Fruit fly (Drosophila melanogaster) whole organism, prepupa: ENCODE results near the gene CG33688.
A peak's percentile ranks its signal among the peaks of the same experiment; 100 is the strongest.

Experiments used
- Blimp-1 ChIP-seq: fragments of 200-800 bp; sonication (Bioruptor generic); optimal IDR thresholded peaks from 3 replicates; lab custom pipeline; 2017; ENCODE audit warnings: missing biosample characterization, missing genetic modification characterization, mild to moderate bottlenecking, moderate library complexity, missing genetic modification reagents
- CG10631 ChIP-seq: fragments of 200-800 bp; sonication (Bioruptor generic); optimal IDR thresholded peaks from 2 replicates; lab custom pipeline; 2016; ENCODE audit warnings: missing biosample characterization, missing genetic modification characterization
- CG10669 ChIP-seq: fragments of 200-800 bp; sonication (Bioruptor generic); optimal IDR thresholded peaks from 3 replicates; lab custom pipeline; 2018; ENCODE audit warnings: missing biosample characterization, mild to moderate bottlenecking, missing genetic modification characterization, moderate library complexity
- CG11294 ChIP-seq: fragments of 200-800 bp; sonication (Bioruptor generic); IDR thresholded peaks from 2 replicates; pipeline ENCODE4 v1.3.6; 2022; ENCODE audit warnings: missing biosample characterization, missing genetic modification characterization
- CG11902 ChIP-seq: fragments of 200-800 bp; sonication (Bioruptor generic); optimal IDR thresholded peaks from 3 replicates; lab custom pipeline; 2016; ENCODE audit warnings: missing biosample characterization, missing genetic modification characterization
- CG15336 ChIP-seq: fragments of 200-800 bp; sonication (Bioruptor generic); IDR thresholded peaks from 2 replicates; pipeline ENCODE4 v1.3.6; 2022; ENCODE audit warnings: missing biosample characterization, missing genetic modification characterization
- CG1621 ChIP-seq: fragments of 200-800 bp; sonication (Bioruptor generic); optimal IDR thresholded peaks from 3 replicates; lab custom pipeline; 2018; ENCODE audit warnings: missing biosample characterization, mild to moderate bottlenecking, missing genetic modification characterization
- CG16779 ChIP-seq: fragments of 200-800 bp; sonication (Bioruptor generic); optimal IDR thresholded peaks from 3 replicates; lab custom pipeline; 2017; ENCODE audit warnings: missing biosample characterization, mild to moderate bottlenecking, missing genetic modification characterization
- CG3032 ChIP-seq: fragments of 200-800 bp; optimal IDR thresholded peaks from 2 replicates; lab custom pipeline; 2019; ENCODE audit warnings: missing biosample characterization, mild to moderate bottlenecking, missing genetic modification characterization, moderate library complexity
- CG31627 ChIP-seq: fragments of 200-800 bp; sonication (Bioruptor generic); optimal IDR thresholded peaks from 3 replicates; lab custom pipeline; 2016; ENCODE audit warnings: missing biosample characterization, missing genetic modification characterization
- CG32006 ChIP-seq: fragments of 200-800 bp; sonication (Bioruptor generic); optimal IDR thresholded peaks from 3 replicates; lab custom pipeline; 2017; ENCODE audit warnings: missing biosample characterization, mild to moderate bottlenecking, missing genetic modification characterization
- CG34406 ChIP-seq: fragments of 200-800 bp; sonication (Bioruptor generic); optimal IDR thresholded peaks from 3 replicates; lab custom pipeline; 2016; ENCODE audit warnings: missing biosample characterization, missing genetic modification characterization
- CG3919 ChIP-seq: fragments of 200-800 bp; sonication (Bioruptor generic); optimal IDR thresholded peaks from 3 replicates; lab custom pipeline; 2016; ENCODE audit warnings: missing biosample characterization, missing genetic modification characterization
- CG4318 ChIP-seq: fragments of 200-800 bp; sonication (Bioruptor generic); optimal IDR thresholded peaks from 3 replicates; lab custom pipeline; 2017; ENCODE audit warnings: missing biosample characterization, mild to moderate bottlenecking, missing genetic modification characterization
- CG6163 ChIP-seq: fragments of 200-800 bp; sonication (Bioruptor generic); IDR thresholded peaks from 3 replicates; pipeline ENCODE4 v1.3.6; 2022; ENCODE audit warnings: missing biosample characterization, missing genetic modification characterization
- CG6808 ChIP-seq: fragments of 200-800 bp; sonication (Bioruptor generic); optimal IDR thresholded peaks from 3 replicates; lab custom pipeline; 2017; ENCODE audit warnings: missing biosample characterization, missing genetic modification characterization, mild to moderate bottlenecking, moderate library complexity, missing genetic modification reagents
- CG6854 ChIP-seq: fragments of 200-800 bp; sonication (Bioruptor generic); optimal IDR thresholded peaks from 2 replicates; lab custom pipeline; 2017; ENCODE audit warnings: missing biosample characterization, mild to moderate bottlenecking, missing genetic modification characterization
- CG7368 ChIP-seq: fragments of 200-800 bp; sonication (Bioruptor generic); optimal IDR thresholded peaks from 3 replicates; lab custom pipeline; 2016; ENCODE audit warnings: missing biosample characterization, missing genetic modification characterization
- CG8119 ChIP-seq: fragments of 200-800 bp; sonication (Bioruptor generic); IDR thresholded peaks from 3 replicates; pipeline ENCODE4 v1.3.6; 2022; ENCODE audit warnings: missing biosample characterization, missing genetic modification characterization
- CG9139 ChIP-seq: fragments of 200-800 bp; sonication (Bioruptor generic); optimal IDR thresholded peaks from 3 replicates; lab custom pipeline; 2017; ENCODE audit warnings: missing biosample characterization, mild to moderate bottlenecking, missing genetic modification characterization
- Eip75B ChIP-seq: fragments of 200-800 bp; sonication (Bioruptor generic); optimal IDR thresholded peaks from 3 replicates; lab custom pipeline; 2016; ENCODE audit warnings: missing biosample characterization, missing genetic modification characterization
- Eip78C ChIP-seq: fragments of 200-800 bp; sonication (Bioruptor generic); peaks from one replicate; lab custom pipeline; 2016; ENCODE audit warnings: missing biosample characterization, missing genetic modification characterization
- Eip93F ChIP-seq: fragments of 200-800 bp; sonication (Bioruptor generic); optimal IDR thresholded peaks from 2 replicates; lab custom pipeline; 2016; ENCODE audit warnings: missing biosample characterization, mild to moderate bottlenecking, missing genetic modification characterization
- Ets21C ChIP-seq: fragments of 200-800 bp; sonication (Bioruptor generic); optimal IDR thresholded peaks from 3 replicates; lab custom pipeline; 2016; ENCODE audit warnings: missing biosample characterization, missing genetic modification characterization
- Hr38 ChIP-seq: sonication (Bioruptor generic); optimal IDR thresholded peaks from 2 replicates; lab custom pipeline; 2016; ENCODE audit warnings: missing biosample characterization, missing genetic modification characterization
- Hr39 ChIP-seq: fragments of 200-800 bp; sonication (Bioruptor generic); optimal IDR thresholded peaks from 2 replicates; lab custom pipeline; 2016; ENCODE audit warnings: missing biosample characterization, missing genetic modification characterization
- Hr4 ChIP-seq: fragments of 200-800 bp; sonication (Bioruptor generic); optimal IDR thresholded peaks from 3 replicates; lab custom pipeline; 2016; ENCODE audit warnings: missing biosample characterization, missing genetic modification characterization
- Met ChIP-seq: fragments of 200-800 bp; sonication (Bioruptor generic); optimal IDR thresholded peaks from 3 replicates; lab custom pipeline; 2016; ENCODE audit warnings: missing biosample characterization, missing genetic modification characterization
- OdsH ChIP-seq: fragments of 200-800 bp; sonication (Bioruptor generic); optimal IDR thresholded peaks from 3 replicates; lab custom pipeline; 2016; ENCODE audit warnings: missing biosample characterization, missing genetic modification characterization
- Smox ChIP-seq: fragments of 200-800 bp; sonication (Bioruptor generic); optimal IDR thresholded peaks from 3 replicates; lab custom pipeline; 2016; ENCODE audit warnings: missing biosample characterization, missing genetic modification characterization
- Sox14 ChIP-seq: fragments of 200-800 bp; sonication (Bioruptor generic); optimal IDR thresholded peaks from 3 replicates; lab custom pipeline; 2016; ENCODE audit warnings: missing biosample characterization, missing genetic modification characterization
- acj6 ChIP-seq: fragments of 200-800 bp; sonication (Bioruptor generic); optimal IDR thresholded peaks from 3 replicates; lab custom pipeline; 2016; ENCODE audit warnings: missing biosample characterization, missing genetic modification characterization
- cyc ChIP-seq: fragments of 200-800 bp; sonication (Bioruptor generic); optimal IDR thresholded peaks from 3 replicates; lab custom pipeline; 2016; ENCODE audit warnings: missing biosample characterization, missing genetic modification characterization
- dac ChIP-seq: fragments of 200-800 bp; sonication (Bioruptor generic); optimal IDR thresholded peaks from 2 replicates; lab custom pipeline; 2017; ENCODE audit warnings: missing biosample characterization, mild to moderate bottlenecking, missing genetic modification characterization
- dsx ChIP-seq: fragments of 200-800 bp; optimal IDR thresholded peaks from 3 replicates; lab custom pipeline; 2019; ENCODE audit warnings: missing biosample characterization, mild to moderate bottlenecking, missing genetic modification characterization, moderate library complexity; ENCODE audit not compliant: poor library complexity, severe bottlenecking
- esn ChIP-seq: fragments of 200-800 bp; sonication (Bioruptor generic); optimal IDR thresholded peaks from 2 replicates; lab custom pipeline; 2016; ENCODE audit warnings: missing biosample characterization, mild to moderate bottlenecking, missing genetic modification characterization, moderate library complexity
- fd59A ChIP-seq: fragments of 200-800 bp; sonication (Bioruptor generic); optimal IDR thresholded peaks from 2 replicates; lab custom pipeline; 2017; ENCODE audit warnings: missing biosample characterization, mild to moderate bottlenecking, missing genetic modification characterization, missing genetic modification reagents
- fd85E ChIP-seq: fragments of 200-800 bp; sonication (Bioruptor generic); optimal IDR thresholded peaks from 3 replicates; lab custom pipeline; 2016; ENCODE audit warnings: missing biosample characterization, missing genetic modification characterization
- fkh ChIP-seq: fragments of 200-800 bp; sonication (Bioruptor generic); optimal IDR thresholded peaks from 3 replicates; lab custom pipeline; 2017; ENCODE audit warnings: missing biosample characterization, mild to moderate bottlenecking, missing genetic modification characterization, moderate library complexity
- lz ChIP-seq: fragments of 200-800 bp; sonication (Bioruptor generic); optimal IDR thresholded peaks from 3 replicates; lab custom pipeline; 2016; ENCODE audit warnings: missing biosample characterization, missing genetic modification characterization
- net ChIP-seq: fragments of 200-800 bp; sonication (Bioruptor generic); optimal IDR thresholded peaks from 3 replicates; lab custom pipeline; 2016; ENCODE audit warnings: missing biosample characterization, missing genetic modification characterization
- pdm3 ChIP-seq: fragments of 200-800 bp; sonication (Bioruptor generic); optimal IDR thresholded peaks from 3 replicates; lab custom pipeline; 2016; ENCODE audit warnings: missing biosample characterization, missing genetic modification characterization
- salr ChIP-seq, 2 experiments: fragments of 200-800 bp; sonication (Bioruptor generic); optimal IDR thresholded peaks; 3 replicates each; lab custom pipeline; 2016 to 2018; ENCODE audit warnings: missing biosample characterization in 2 of 2, missing genetic modification characterization in 2 of 2, mild to moderate bottlenecking in 1 of 2
- ss ChIP-seq, 2 experiments: fragments of 200-800 bp; sonication (Bioruptor generic); optimal IDR thresholded peaks; 2 replicates in 1 of 2; 3 replicates in 1 of 2; lab custom pipeline; 2017 to 2018; ENCODE audit warnings: mild to moderate bottlenecking in 2 of 2, missing biosample characterization in 2 of 2, missing genetic modification characterization in 2 of 2, moderate library complexity in 1 of 2
- svp ChIP-seq: fragments of 200-800 bp; sonication (Bioruptor generic); peaks from one replicate; lab custom pipeline; 2016; ENCODE audit warnings: missing biosample characterization, missing genetic modification characterization
- vri ChIP-seq: fragments of 200-800 bp; sonication (Bioruptor generic); optimal IDR thresholded peaks from 3 replicates; lab custom pipeline; 2016; ENCODE audit warnings: missing biosample characterization, mild to moderate bottlenecking, missing genetic modification characterization

Gene CG33688

DNA sequence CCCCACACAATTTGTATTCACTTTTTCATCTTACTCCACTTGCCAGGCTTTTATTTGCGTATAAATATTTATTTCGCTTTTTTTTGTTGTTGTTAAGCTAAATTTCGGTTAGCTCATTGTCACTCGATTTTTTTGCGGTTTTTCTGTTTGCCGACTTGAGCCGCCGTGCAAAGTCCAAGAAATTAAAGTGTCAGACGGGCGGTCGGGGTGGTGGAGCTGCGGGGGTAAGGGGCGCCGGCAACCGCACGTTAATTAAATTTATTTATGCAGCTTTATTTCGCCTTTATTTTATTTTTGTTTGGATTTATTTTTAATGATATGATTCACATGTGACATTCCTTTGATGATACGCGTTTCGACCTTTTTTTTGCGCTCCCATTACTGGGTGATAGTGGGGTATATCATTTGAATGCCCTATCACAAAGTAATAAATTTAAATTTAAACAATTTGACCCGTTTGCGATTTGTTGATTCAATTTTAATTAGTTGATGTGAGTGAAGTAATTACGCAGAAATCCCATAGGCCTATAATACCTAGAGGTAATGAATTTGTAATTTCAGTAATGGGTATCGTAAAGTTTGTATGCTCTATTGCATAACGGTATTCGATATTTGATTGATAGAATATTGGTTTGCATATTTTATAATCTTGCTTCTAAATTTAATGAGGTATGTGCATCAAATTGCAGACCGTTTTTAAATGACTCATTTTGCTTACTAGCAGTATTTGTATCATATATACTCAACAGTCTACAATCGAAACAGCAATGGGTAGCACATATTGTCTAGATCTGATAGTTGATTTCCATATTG lies 33.5 kb upstream of the CG33688 start (continued):
- TF ChIP-seq acj6 (GFP tag; lab: Kevin White, UChicago) (peak; percentile 21), Sox14 (GFP tag; lab: Kevin White, UChicago) (peak; percentile 66), CG6808 (no peak), CG7368 (GFP tag; lab: Kevin White, UChicago) (peak; percentile 21), CG34406 (GFP tag; lab: Kevin White, UChicago) (peak; percentile 42), CG3032 (tag; lab: Kevin White, UChicago) (no peak), cyc (GFP tag; lab: Kevin White, UChicago) (peak; percentile 49), vri (GFP tag; lab: Kevin White, UChicago) (peak; percentile 61), salr (GFP tag; optimal IDR thresholded peaks at IDR 0.05; lab: Kevin White, UChicago) (no peak), CG16779 (tag; lab: Kevin White, UChicago) (no peak), Smox (GFP tag; lab: Kevin White, UChicago) (peak; percentile 55)

DNA sequence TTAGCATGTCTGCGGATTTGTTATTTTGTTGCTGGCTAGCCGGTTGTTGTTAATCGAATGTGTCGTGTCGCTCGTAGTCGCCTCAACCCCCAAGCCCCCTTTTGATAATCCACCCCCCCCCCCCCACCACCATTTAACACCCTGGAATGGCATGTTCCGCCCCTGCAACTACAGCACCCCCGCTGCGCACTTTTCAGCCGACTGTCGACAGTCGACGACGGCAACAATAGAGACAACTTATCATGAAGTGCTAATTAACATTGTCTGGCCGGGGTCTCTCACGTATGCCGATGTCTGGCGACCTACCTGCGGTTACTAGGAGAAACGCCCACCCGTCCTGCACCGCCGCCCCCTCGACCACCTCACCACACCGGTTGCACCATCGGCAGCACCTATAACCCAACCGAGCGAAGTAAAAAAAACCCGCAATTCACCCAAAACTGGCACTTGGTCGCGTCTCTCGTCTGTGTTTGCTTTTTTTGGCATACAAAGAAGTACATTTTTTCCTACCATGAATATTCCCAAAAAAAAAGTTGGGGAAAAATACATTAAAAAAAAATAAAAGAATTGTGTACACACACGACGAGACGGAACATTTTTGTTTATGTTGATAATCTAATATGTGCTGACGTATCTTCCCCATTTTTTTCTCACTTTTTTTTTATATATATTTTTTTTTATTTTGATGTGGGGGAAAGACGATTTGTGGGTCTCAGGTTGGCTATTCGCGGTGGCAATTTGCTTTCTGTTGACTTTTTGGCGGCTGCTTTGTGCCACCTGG lies 32.6 kb upstream of the CG33688 start:
- TF ChIP-seq Blimp-1 (GFP tag; lab: Kevin White, UChicago) (no peak), CG6163 (GFP tag; lab: Robert Waterston, UW) (0 out of 3 replicates have a peak, but pooled peaks have one; percentile 11), CG9139 (GFP tag; lab: Kevin White, UChicago) (no peak), Eip78C (peak; percentile 62), Ets21C (no peak), CG4318 (GFP tag; lab: Kevin White, UChicago) (no peak), CG11902 (GFP tag; lab: Kevin White, UChicago) (no peak), dac (no peak), CG8119 (GFP tag; lab: Robert Waterston, UW) (0 out of 3 replicates have a peak, but pooled peaks have one; percentile 11), Eip93F (GFP tag; lab: Kevin White, UChicago) (no peak), Smox (GFP tag; lab: Kevin White, UChicago) (no peak), esn (GFP tag; lab: Kevin White, UChicago) (no peak), CG3919 (GFP tag; lab: Kevin White, UChicago) (no peak), Hr4 (GFP tag; lab: Kevin White, UChicago) (no peak), vri (GFP tag; lab: Kevin White, UChicago) (peak; percentile 46), svp (GFP tag; lab: Kevin White, UChicago) (peak; percentile 40), net (GFP tag; lab: Kevin White, UChicago) (no peak), CG1621 (tag; lab: Kevin White, UChicago) (no peak), Hr38 (GFP tag; lab: Kevin White, UChicago) (no peak), Met (GFP tag; lab: Kevin White, UChicago) (no peak), acj6 (GFP tag; lab: Kevin White, UChicago) (no peak), CG32006 (GFP tag; lab: Kevin White, UChicago) (no peak), CG10669 (GFP tag; lab: Kevin White, UChicago) (no peak), CG31627 (GFP tag; lab: Kevin White, UChicago) (no peak), pdm3 (GFP tag; lab: Kevin White, UChicago) (no peak), Hr39 (GFP tag; lab: Kevin White, UChicago) (no peak), salr (GFP tag; optimal IDR thresholded peaks at IDR 0.05; lab: Kevin White, UChicago) (no peak), CG15336 (GFP tag; lab: Robert Waterston, UW) (no peak), CG11294 (GFP tag; lab: Robert Waterston, UW) (no peak), CG10631 (GFP tag; lab: Kevin White, UChicago) (no peak), OdsH (no peak), ss (GFP tag; optimal IDR thresholded peaks at IDR 0.05; lab: Kevin White, UChicago) (no peak), CG6808 (no peak), Sox14 (GFP tag; lab: Kevin White, UChicago) (no peak), fd59A (GFP tag; lab: Kevin White, UChicago) (no peak), CG6854 (GFP tag; lab: Kevin White, UChicago) (no peak), fkh (GFP tag; lab: Kevin White, UChicago) (peak; percentile 82), Eip75B (GFP tag; lab: Kevin White, UChicago) (no peak), dsx (GFP tag; lab: Kevin White, UChicago) (no peak), fd85E (GFP tag; lab: Kevin White, UChicago) (no peak), lz (GFP tag; lab: Kevin White, UChicago) (no peak)
